Fruit fly (Drosophila melanogaster) whole organism, prepupa: ENCODE data around the gene Dph1.

ENCODE experiments used
- Blimp-1 ChIP-seq: fragments of 200-800 bp; sonication (Bioruptor generic); optimal IDR thresholded peaks from 3 replicates; lab custom pipeline; 2017; ENCODE audit warnings: missing biosample characterization, missing genetic modification characterization, mild to moderate bottlenecking, moderate library complexity, missing genetic modification reagents
- CG10669 ChIP-seq: fragments of 200-800 bp; sonication (Bioruptor generic); optimal IDR thresholded peaks from 3 replicates; lab custom pipeline; 2018; ENCODE audit warnings: missing biosample characterization, mild to moderate bottlenecking, missing genetic modification characterization, moderate library complexity
- CG11762 ChIP-seq: fragments of 200-800 bp; sonication (Bioruptor generic); optimal IDR thresholded peaks from 3 replicates; lab custom pipeline; 2016; ENCODE audit warnings: missing biosample characterization, missing genetic modification characterization; ENCODE audit not compliant: insufficient read depth
- CG15336 ChIP-seq: fragments of 200-800 bp; sonication (Bioruptor generic); IDR thresholded peaks from 2 replicates; pipeline ENCODE4 v1.3.6; 2022; ENCODE audit warnings: missing biosample characterization, missing genetic modification characterization
- CG1621 ChIP-seq: fragments of 200-800 bp; sonication (Bioruptor generic); optimal IDR thresholded peaks from 3 replicates; lab custom pipeline; 2018; ENCODE audit warnings: missing biosample characterization, mild to moderate bottlenecking, missing genetic modification characterization
- CG3032 ChIP-seq: fragments of 200-800 bp; optimal IDR thresholded peaks from 2 replicates; lab custom pipeline; 2019; ENCODE audit warnings: missing biosample characterization, mild to moderate bottlenecking, missing genetic modification characterization, moderate library complexity
- CG31627 ChIP-seq: fragments of 200-800 bp; sonication (Bioruptor generic); optimal IDR thresholded peaks from 3 replicates; lab custom pipeline; 2016; ENCODE audit warnings: missing biosample characterization, missing genetic modification characterization
- CG32006 ChIP-seq: fragments of 200-800 bp; sonication (Bioruptor generic); optimal IDR thresholded peaks from 3 replicates; lab custom pipeline; 2017; ENCODE audit warnings: missing biosample characterization, mild to moderate bottlenecking, missing genetic modification characterization
- CG4318 ChIP-seq: fragments of 200-800 bp; sonication (Bioruptor generic); optimal IDR thresholded peaks from 3 replicates; lab custom pipeline; 2017; ENCODE audit warnings: missing biosample characterization, mild to moderate bottlenecking, missing genetic modification characterization
- CG6276 ChIP-seq: fragments of 200-800 bp; sonication (Bioruptor generic); optimal IDR thresholded peaks from 2 replicates; lab custom pipeline; 2017; ENCODE audit warnings: missing biosample characterization, mild to moderate bottlenecking, missing genetic modification characterization
- CG6792 ChIP-seq: fragments of 200-800 bp; sonication (Bioruptor generic); optimal IDR thresholded peaks from 3 replicates; lab custom pipeline; 2016; ENCODE audit warnings: missing biosample characterization, missing genetic modification characterization
- CG6808 ChIP-seq: fragments of 200-800 bp; sonication (Bioruptor generic); optimal IDR thresholded peaks from 3 replicates; lab custom pipeline; 2017; ENCODE audit warnings: missing biosample characterization, missing genetic modification characterization, mild to moderate bottlenecking, moderate library complexity, missing genetic modification reagents
- CG6854 ChIP-seq: fragments of 200-800 bp; sonication (Bioruptor generic); optimal IDR thresholded peaks from 2 replicates; lab custom pipeline; 2017; ENCODE audit warnings: missing biosample characterization, mild to moderate bottlenecking, missing genetic modification characterization
- CG7368 ChIP-seq: fragments of 200-800 bp; sonication (Bioruptor generic); optimal IDR thresholded peaks from 3 replicates; lab custom pipeline; 2016; ENCODE audit warnings: missing biosample characterization, missing genetic modification characterization
- CG9139 ChIP-seq: fragments of 200-800 bp; sonication (Bioruptor generic); optimal IDR thresholded peaks from 3 replicates; lab custom pipeline; 2017; ENCODE audit warnings: missing biosample characterization, mild to moderate bottlenecking, missing genetic modification characterization
- Eip78C ChIP-seq: fragments of 200-800 bp; sonication (Bioruptor generic); peaks from one replicate; lab custom pipeline; 2016; ENCODE audit warnings: missing biosample characterization, missing genetic modification characterization
- Eip93F ChIP-seq: fragments of 200-800 bp; sonication (Bioruptor generic); optimal IDR thresholded peaks from 2 replicates; lab custom pipeline; 2016; ENCODE audit warnings: missing biosample characterization, mild to moderate bottlenecking, missing genetic modification characterization
- Ets21C ChIP-seq: fragments of 200-800 bp; sonication (Bioruptor generic); optimal IDR thresholded peaks from 3 replicates; lab custom pipeline; 2016; ENCODE audit warnings: missing biosample characterization, missing genetic modification characterization
- Ets96B ChIP-seq: fragments of 200-800 bp; optimal IDR thresholded peaks from 2 replicates; lab custom pipeline; 2019; ENCODE audit warnings: missing biosample characterization, mild to moderate bottlenecking, missing genetic modification characterization, moderate library complexity
- Gug ChIP-seq: fragments of 200-800 bp; sonication (Bioruptor generic); IDR thresholded peaks from 2 replicates; pipeline ENCODE4 v1.3.6; 2022; ENCODE audit warnings: missing biosample characterization, missing genetic modification characterization
- Hr38 ChIP-seq: sonication (Bioruptor generic); optimal IDR thresholded peaks from 2 replicates; lab custom pipeline; 2016; ENCODE audit warnings: missing biosample characterization, missing genetic modification characterization
- Hr4 ChIP-seq: fragments of 200-800 bp; sonication (Bioruptor generic); optimal IDR thresholded peaks from 3 replicates; lab custom pipeline; 2016; ENCODE audit warnings: missing biosample characterization, missing genetic modification characterization
- Met ChIP-seq: fragments of 200-800 bp; sonication (Bioruptor generic); optimal IDR thresholded peaks from 3 replicates; lab custom pipeline; 2016; ENCODE audit warnings: missing biosample characterization, missing genetic modification characterization
- OdsH ChIP-seq: fragments of 200-800 bp; sonication (Bioruptor generic); optimal IDR thresholded peaks from 3 replicates; lab custom pipeline; 2016; ENCODE audit warnings: missing biosample characterization, missing genetic modification characterization
- Sox102F ChIP-seq: fragments of 200-800 bp; sonication (Bioruptor generic); optimal IDR thresholded peaks from 2 replicates; lab custom pipeline; 2016; ENCODE audit warnings: missing biosample characterization, mild to moderate bottlenecking, missing genetic modification characterization
- Sox14 ChIP-seq: fragments of 200-800 bp; sonication (Bioruptor generic); optimal IDR thresholded peaks from 3 replicates; lab custom pipeline; 2016; ENCODE audit warnings: missing biosample characterization, missing genetic modification characterization
- achi ChIP-seq: fragments of 200-800 bp; sonication (Bioruptor generic); optimal IDR thresholded peaks from 3 replicates; lab custom pipeline; 2016; ENCODE audit warnings: missing biosample characterization, missing genetic modification characterization
- acj6 ChIP-seq: fragments of 200-800 bp; sonication (Bioruptor generic); optimal IDR thresholded peaks from 3 replicates; lab custom pipeline; 2016; ENCODE audit warnings: missing biosample characterization, missing genetic modification characterization
- dac ChIP-seq: fragments of 200-800 bp; sonication (Bioruptor generic); optimal IDR thresholded peaks from 2 replicates; lab custom pipeline; 2017; ENCODE audit warnings: missing biosample characterization, mild to moderate bottlenecking, missing genetic modification characterization
- dsx ChIP-seq: fragments of 200-800 bp; optimal IDR thresholded peaks from 3 replicates; lab custom pipeline; 2019; ENCODE audit warnings: missing biosample characterization, mild to moderate bottlenecking, missing genetic modification characterization, moderate library complexity; ENCODE audit not compliant: poor library complexity, severe bottlenecking
- eg ChIP-seq: fragments of 200-800 bp; sonication (Bioruptor generic); IDR thresholded peaks from 3 replicates; pipeline ENCODE4 v1.3.6; 2022; ENCODE audit warnings: missing biosample characterization, missing genetic modification characterization
- esn ChIP-seq: fragments of 200-800 bp; sonication (Bioruptor generic); optimal IDR thresholded peaks from 2 replicates; lab custom pipeline; 2016; ENCODE audit warnings: missing biosample characterization, mild to moderate bottlenecking, missing genetic modification characterization, moderate library complexity
- fd59A ChIP-seq: fragments of 200-800 bp; sonication (Bioruptor generic); optimal IDR thresholded peaks from 2 replicates; lab custom pipeline; 2017; ENCODE audit warnings: missing biosample characterization, mild to moderate bottlenecking, missing genetic modification characterization, missing genetic modification reagents
- fkh ChIP-seq: fragments of 200-800 bp; sonication (Bioruptor generic); optimal IDR thresholded peaks from 3 replicates; lab custom pipeline; 2017; ENCODE audit warnings: missing biosample characterization, mild to moderate bottlenecking, missing genetic modification characterization, moderate library complexity
- lz ChIP-seq: fragments of 200-800 bp; sonication (Bioruptor generic); optimal IDR thresholded peaks from 3 replicates; lab custom pipeline; 2016; ENCODE audit warnings: missing biosample characterization, missing genetic modification characterization
- net ChIP-seq: fragments of 200-800 bp; sonication (Bioruptor generic); optimal IDR thresholded peaks from 3 replicates; lab custom pipeline; 2016; ENCODE audit warnings: missing biosample characterization, missing genetic modification characterization
- salr ChIP-seq, 2 experiments: fragments of 200-800 bp; sonication (Bioruptor generic); optimal IDR thresholded peaks; 3 replicates each; lab custom pipeline; 2016 to 2018; ENCODE audit warnings: missing biosample characterization in 2 of 2, missing genetic modification characterization in 2 of 2, mild to moderate bottlenecking in 1 of 2
- spab ChIP-seq: fragments of 200-800 bp; sonication (Bioruptor generic); optimal IDR thresholded peaks from 2 replicates; lab custom pipeline; 2017; ENCODE audit warnings: missing biosample characterization, mild to moderate bottlenecking, missing genetic modification characterization, missing genetic modification reagents
- ss ChIP-seq, 2 experiments: fragments of 200-800 bp; sonication (Bioruptor generic); optimal IDR thresholded peaks; 2 replicates in 1 of 2; 3 replicates in 1 of 2; lab custom pipeline; 2017 to 2018; ENCODE audit warnings: mild to moderate bottlenecking in 2 of 2, missing biosample characterization in 2 of 2, missing genetic modification characterization in 2 of 2, moderate library complexity in 1 of 2
- vri ChIP-seq: fragments of 200-800 bp; sonication (Bioruptor generic); optimal IDR thresholded peaks from 3 replicates; lab custom pipeline; 2016; ENCODE audit warnings: missing biosample characterization, mild to moderate bottlenecking, missing genetic modification characterization

The Dph1 gene

dm6 chr3L:11717993-11718392 lies 21.2 kb upstream of the Dph1 start:
- TF ChIP-seq fd59A (GFP tag; lab: Kevin White, UChicago) (no peak), Eip78C (GFP tag; lab: Kevin White, UChicago) (no peak), CG7368 (no peak)

- TF ChIP-seq CG6808 (GFP tag; lab: Kevin White, UChicago) (peak; percentile 14), CG11762 (no peak)
Measured at dm6 chr3L:11717300-11717699, 20.5 kb upstream of the Dph1 start.

dm6 chr3L:11716899-11717298 lies 20.1 kb upstream of the Dph1 start:
- TF ChIP-seq eg (GFP tag; lab: Robert Waterston, UW) (0 out of 3 replicates have a peak, but pooled peaks have one; percentile 9), achi (GFP tag; lab: Kevin White, UChicago) (no peak)

- TF ChIP-seq CG32006 (GFP tag; lab: Kevin White, UChicago) (peak; percentile 30), OdsH (GFP tag; lab: Kevin White, UChicago) (no peak), CG11762 (no peak), CG6808 (GFP tag; lab: Kevin White, UChicago) (peak; percentile 49), CG7368 (no peak), Eip78C (GFP tag; lab: Kevin White, UChicago) (peak; percentile 70), dsx (peak; percentile 20), Hr38 (GFP tag; lab: Kevin White, UChicago) (no peak), Hr4 (GFP tag; lab: Kevin White, UChicago) (no peak), Ets96B (peak; percentile 4), fd59A (GFP tag; lab: Kevin White, UChicago) (peak; percentile 11), Blimp-1 (no peak), Ets21C (GFP tag; lab: Kevin White, UChicago) (no peak), salr (GFP tag; optimal IDR thresholded peaks at IDR 0.05; lab: Kevin White, UChicago) (peak in 1 of 2 experiments; percentile 2), net (peak; percentile 16), Met (GFP tag; lab: Kevin White, UChicago) (no peak), achi (GFP tag; lab: Kevin White, UChicago) (peak; percentile 3), ss (GFP tag; optimal IDR thresholded peaks at IDR 0.05; lab: Kevin White, UChicago) (peak; percentile 26 to 48), CG10669 (GFP tag; lab: Kevin White, UChicago) (peak; percentile 29), CG3032 (tag; lab: Kevin White, UChicago) (peak; percentile 29), eg (GFP tag; lab: Robert Waterston, UW) (0 out of 3 replicates have a peak, but pooled peaks have one; percentile 9)
Measured at dm6 chr3L:11716347-11716746, 19.6 kb upstream of the Dph1 start.

- no peak for TF ChIP-seq Eip93F (GFP tag; lab: Kevin White, UChicago)
- no peak for TF ChIP-seq Sox102F (GFP tag; lab: Kevin White, UChicago)
- TF ChIP-seq CG32006 (GFP tag; lab: Kevin White, UChicago), result no peak
- TF ChIP-seq CG3032 (tag; lab: Kevin White, UChicago), result no peak
- no peak for TF ChIP-seq CG9139
- no peak for TF ChIP-seq fkh (GFP tag; lab: Kevin White, UChicago)
- TF ChIP-seq CG31627 (GFP tag; lab: Kevin White, UChicago), result no peak
- no peak for TF ChIP-seq CG4318 (GFP tag; lab: Kevin White, UChicago)
- no peak for TF ChIP-seq esn (GFP tag; lab: Kevin White, UChicago)
- TF ChIP-seq Sox14, result no peak
- TF ChIP-seq lz (GFP tag; lab: Kevin White, UChicago), result no peak
- TF ChIP-seq dsx, result no peak
- TF ChIP-seq CG6792 (GFP tag; lab: Kevin White, UChicago), result no peak
- peak; percentile 13 for TF ChIP-seq CG6808 (GFP tag; lab: Kevin White, UChicago)
- no peak for TF ChIP-seq salr (GFP tag; optimal IDR thresholded peaks at IDR 0.05; lab: Kevin White, UChicago)
- TF ChIP-seq acj6 (GFP tag; lab: Kevin White, UChicago), result no peak
- TF ChIP-seq CG15336 (GFP tag; lab: Robert Waterston, UW), result 0 out of 2 replicates have a peak, but pooled peaks have one; percentile 28
- no peak for TF ChIP-seq Hr38 (GFP tag; lab: Kevin White, UChicago)
- no peak for TF ChIP-seq fd59A (GFP tag; lab: Kevin White, UChicago)
- 0 out of 3 replicates have a peak, but pooled peaks have one; percentile 39 for TF ChIP-seq eg (GFP tag; lab: Robert Waterston, UW)
- TF ChIP-seq ss (GFP tag; optimal IDR thresholded peaks at IDR 0.05; lab: Kevin White, UChicago), result no peak
- TF ChIP-seq Met (GFP tag; lab: Kevin White, UChicago), result no peak
- no peak for TF ChIP-seq CG11762
- TF ChIP-seq OdsH (GFP tag; lab: Kevin White, UChicago), result no peak
- no peak for TF ChIP-seq vri (GFP tag; lab: Kevin White, UChicago)
- no peak for TF ChIP-seq Gug
- TF ChIP-seq spab (GFP tag; lab: Kevin White, UChicago), result no peak
- no peak for TF ChIP-seq CG6276 (GFP tag; lab: Kevin White, UChicago)
- no peak for TF ChIP-seq dac (GFP tag; lab: Kevin White, UChicago)
- TF ChIP-seq CG10669 (GFP tag; lab: Kevin White, UChicago), result no peak
- TF ChIP-seq CG6854 (GFP tag; lab: Kevin White, UChicago), result peak; percentile 36
- peak; percentile 91 for TF ChIP-seq CG1621 (tag; lab: Kevin White, UChicago)
Measured at dm6 chr3L:11715187-11715586, 18.4 kb upstream of the Dph1 start, which contains the start of gene CG14132. TSS of gene CG14132 (minus strand) at chr3L:11715285.
